Fruit fly (Drosophila melanogaster) whole organism, wandering third instar larva: ENCODE data around the gene CG32228.

Source experiments
- ey ChIP-seq: fragments of 200-800 bp; sonication (Bioruptor generic); optimal IDR thresholded peaks from 2 replicates; lab custom pipeline; 2016; ENCODE audit warnings: missing biosample characterization, missing genetic modification characterization
- lola ChIP-seq: fragments of >200 bp; optimal IDR thresholded peaks from 2 replicates; lab custom pipeline; 2017; ENCODE audit warnings: missing biosample characterization, missing genetic modification characterization
- pan ChIP-seq: fragments of >200 bp; optimal IDR thresholded peaks from 2 replicates; lab custom pipeline; 2017
- tai ChIP-seq: sonication (Bioruptor generic); optimal IDR thresholded peaks from 2 replicates; lab custom pipeline; 2016; ENCODE audit warnings: missing biosample characterization, missing genetic modification characterization
- usp ChIP-seq: fragments of >200 bp; optimal IDR thresholded peaks from 2 replicates; lab custom pipeline; 2017; ENCODE audit warnings: missing biosample characterization, missing genetic modification characterization

DNA sequence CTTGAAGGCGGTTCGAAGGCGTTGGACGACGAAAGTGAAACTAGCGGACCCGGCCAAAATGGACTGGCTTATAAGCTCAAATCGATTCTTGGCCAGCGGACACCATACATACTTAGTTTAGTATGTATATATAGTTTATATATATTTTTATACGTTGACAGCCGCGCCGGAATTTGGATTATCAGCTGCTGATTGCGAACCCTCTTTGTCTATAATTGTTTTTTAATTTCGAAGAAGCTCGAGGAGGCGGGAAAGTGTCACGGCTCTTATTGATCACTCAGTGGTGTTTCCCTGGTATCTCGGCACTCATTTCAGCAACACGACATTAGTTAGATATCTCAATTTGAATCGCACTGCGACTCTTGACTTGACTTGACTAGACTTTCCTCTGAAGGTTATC, 45.2 kb upstream of the CG32228 start, which contains the start of gene CG6933:
- TF ChIP-seq usp (GFP tag; lab: Kevin White, UChicago) (no peak), ey (GFP tag; lab: Kevin White, UChicago) (no peak), pan (no peak), lola (GFP tag; lab: Kevin White, UChicago) (no peak), tai (GFP tag; lab: Kevin White, UChicago) (no peak)
